Worm (Caenorhabditis elegans) whole organism, L4 larva: ENCODE results near the gene mrpl-36.

Experiments used
- F26F4.8 ChIP-seq: fragments of 200-800 bp; sonication (Bioruptor generic); conservative IDR thresholded peaks from 2 replicates; pipeline ENCODE4 v1.3.6; 2022; ENCODE audit warnings: missing genetic modification characterization, missing compliant biosample characterization
- F44E2.7 ChIP-seq: fragments of 200-800 bp; sonication (Bioruptor generic); IDR thresholded peaks from 2 replicates; pipeline ENCODE4 v2.1.2; 2022; ENCODE audit warnings: missing genetic modification characterization, missing compliant biosample characterization
- Y105C5A.15 ChIP-seq: fragments of 200-800 bp; sonication (Bioruptor generic); IDR thresholded peaks from 2 replicates; pipeline ENCODE4 v1.3.6; 2022; ENCODE audit warnings: missing genetic modification characterization, missing compliant biosample characterization
- Y5F2A.4 ChIP-seq: fragments of 200-800 bp; sonication (Bioruptor generic); optimal IDR thresholded peaks from 2 replicates; lab custom pipeline; 2018; ENCODE audit warnings: mild to moderate bottlenecking, missing genetic modification characterization, missing compliant biosample characterization
- aha-1 ChIP-seq: fragments of 150-350 bp; peaks from one replicate; lab custom pipeline; 2014; ENCODE audit warnings: missing biosample characterization, missing genetic modification characterization
- attf-4 ChIP-seq: sonication (generic microtip); optimal IDR thresholded peaks from 3 replicates; lab custom pipeline; 2017; ENCODE audit warnings: missing biosample characterization, missing genetic modification characterization
- ceh-28 ChIP-seq: fragments of 150-350 bp; optimal IDR thresholded peaks from 2 replicates; lab custom pipeline; 2014; ENCODE audit warnings: missing biosample characterization, missing genetic modification reagents, missing genetic modification characterization
- cey-2 ChIP-seq: sonication (generic microtip); optimal IDR thresholded peaks from 3 replicates; lab custom pipeline; 2017; ENCODE audit warnings: missing genetic modification characterization, mild to moderate bottlenecking, missing compliant biosample characterization, antibody characterized with exemption, borderline replicate concordance; ENCODE audit not compliant: insufficient read depth
- ctbp-1 ChIP-seq: fragments of 200-800 bp; sonication (Bioruptor generic); IDR thresholded peaks from 2 replicates; pipeline ENCODE4 v1.3.6; 2022; ENCODE audit warnings: missing genetic modification reagents, missing genetic modification characterization, missing compliant biosample characterization
- daf-12 ChIP-seq: fragments of 150-350 bp; optimal IDR thresholded peaks from 2 replicates; lab custom pipeline; 2014; ENCODE audit warnings: missing biosample characterization, missing genetic modification reagents, missing genetic modification characterization
- daf-16 ChIP-seq, 3 experiments: sonication (generic microtip); optimal IDR thresholded peaks; 2 replicates each; lab custom pipeline; 2016 to 2017; ENCODE audit warnings: missing genetic modification characterization in 3 of 3, missing genetic modification reagents in 3 of 3, mild to moderate bottlenecking in 2 of 3, missing compliant biosample characterization in 2 of 3, missing biosample characterization in 1 of 3, moderate library complexity in 1 of 3
- daf-8 ChIP-seq: fragments of 200-800 bp; sonication (Bioruptor generic); IDR thresholded peaks from 2 replicates; pipeline ENCODE4 v1.3.6; 2022; ENCODE audit warnings: missing genetic modification characterization, missing compliant biosample characterization
- dmd-8 ChIP-seq: fragments of 200-800 bp; sonication (Bioruptor generic); IDR thresholded peaks from 2 replicates; pipeline ENCODE4 v1.3.6; 2022; ENCODE audit warnings: missing genetic modification characterization, missing compliant biosample characterization
- dmd-9 ChIP-seq: fragments of 200-800 bp; sonication (Bioruptor generic); IDR thresholded peaks from 2 replicates; pipeline ENCODE4 v1.3.6; 2022; ENCODE audit warnings: missing genetic modification reagents, missing genetic modification characterization, missing compliant biosample characterization
- duxl-1 ChIP-seq: sonication (generic microtip); optimal IDR thresholded peaks from 2 replicates; lab custom pipeline; 2016; ENCODE audit warnings: mild to moderate bottlenecking, missing genetic modification characterization, moderate library complexity, missing compliant biosample characterization; ENCODE audit not compliant: poor library complexity
- egl-27 ChIP-seq: sonication (generic microtip); optimal IDR thresholded peaks from 3 replicates; lab custom pipeline; 2017; ENCODE audit warnings: missing biosample characterization, missing genetic modification reagents, missing genetic modification characterization
- gei-8 ChIP-seq: fragments of 200-800 bp; sonication (Bioruptor generic); optimal IDR thresholded peaks from 2 replicates; lab custom pipeline; 2018; ENCODE audit warnings: mild to moderate bottlenecking, missing genetic modification characterization, missing compliant biosample characterization
- hif-1 ChIP-seq, 2 experiments: sonication (generic microtip); optimal IDR thresholded peaks; 2 replicates each; lab custom pipeline; 2016 to 2017; ENCODE audit warnings: missing compliant biosample characterization in 2 of 2, missing genetic modification characterization in 2 of 2, missing genetic modification reagents in 2 of 2, missing genotype in 2 of 2, mild to moderate bottlenecking in 1 of 2
- hlh-11 ChIP-seq: fragments of 200-800 bp; sonication (Bioruptor generic); optimal IDR thresholded peaks from 2 replicates; lab custom pipeline; 2018; ENCODE audit warnings: mild to moderate bottlenecking, missing genetic modification characterization, missing compliant biosample characterization
- hlh-30 ChIP-seq: sonication (generic microtip); optimal IDR thresholded peaks from 2 replicates; lab custom pipeline; 2017; ENCODE audit warnings: antibody characterized with exemption, mild to moderate bottlenecking, missing genetic modification characterization, missing compliant biosample characterization; ENCODE audit not compliant: insufficient read depth
- jun-1 ChIP-seq: fragments of 150-350 bp; optimal IDR thresholded peaks from 2 replicates; lab custom pipeline; 2014; ENCODE audit warnings: missing biosample characterization, missing genetic modification reagents, missing genetic modification characterization
- lin-1 ChIP-seq: fragments of 200-800 bp; sonication (Bioruptor generic); IDR thresholded peaks from 2 replicates; pipeline ENCODE4 v1.3.6; 2022; ENCODE audit warnings: missing genetic modification reagents, missing genetic modification characterization, missing compliant biosample characterization
- lin-29 ChIP-seq: fragments of 200-800 bp; sonication (Bioruptor generic); IDR thresholded peaks from 2 replicates; pipeline ENCODE4 v1.3.6; 2022; ENCODE audit warnings: missing genetic modification reagents, missing genetic modification characterization, missing compliant biosample characterization
- lin-38 ChIP-seq: fragments of 200-800 bp; sonication (Bioruptor generic); IDR thresholded peaks from 2 replicates; pipeline ENCODE4 v1.3.6; 2022; ENCODE audit warnings: missing genetic modification reagents, missing genetic modification characterization, missing compliant biosample characterization
- lin-39 ChIP-seq: fragments of 150-350 bp; optimal IDR thresholded peaks from 2 replicates; lab custom pipeline; 2014; ENCODE audit warnings: missing biosample characterization, missing genetic modification reagents, missing genetic modification characterization
- lir-3 ChIP-seq: sonication (generic microtip); optimal IDR thresholded peaks from 2 replicates; lab custom pipeline; 2016; ENCODE audit warnings: mild to moderate bottlenecking, missing genetic modification characterization, missing compliant biosample characterization
- lsy-2 ChIP-seq, 2 experiments: fragments of 150-350 bp in 1 of 2; sonication (generic microtip) in 1 of 2; optimal IDR thresholded peaks; 2 replicates each; lab custom pipeline; 2014 to 2017; ENCODE audit warnings: missing biosample characterization in 2 of 2, missing genetic modification characterization in 2 of 2
- madf-5 ChIP-seq, 2 experiments: fragments of 200-800 bp; sonication (Bioruptor generic); IDR thresholded peaks; 2 replicates each; pipeline ENCODE4 v1.3.6; 2022; ENCODE audit warnings: missing compliant biosample characterization in 2 of 2, missing genetic modification characterization in 2 of 2
- mxl-2 ChIP-seq: fragments of 200-800 bp; sonication (Bioruptor generic); conservative IDR thresholded peaks from 2 replicates; pipeline ENCODE4 v1.3.6; 2022; ENCODE audit warnings: missing genetic modification reagents, missing genetic modification characterization, missing compliant biosample characterization
- nhr-11 ChIP-seq: fragments of 150-350 bp; optimal IDR thresholded peaks from 2 replicates; lab custom pipeline; 2014; ENCODE audit warnings: missing biosample characterization, missing genetic modification characterization
- nhr-111 ChIP-seq: fragments of 200-800 bp; sonication (Bioruptor generic); optimal IDR thresholded peaks from 2 replicates; lab custom pipeline; 2018; ENCODE audit warnings: mild to moderate bottlenecking, missing genetic modification characterization, missing compliant biosample characterization
- nhr-28 ChIP-seq: fragments of 150-350 bp; optimal IDR thresholded peaks from 2 replicates; lab custom pipeline; 2014; ENCODE audit warnings: missing biosample characterization, missing genetic modification characterization
- nhr-6 ChIP-seq: fragments of 150-350 bp; optimal IDR thresholded peaks from 2 replicates; lab custom pipeline; 2014; ENCODE audit warnings: missing biosample characterization, missing genetic modification characterization
- php-3 ChIP-seq: fragments of 200-800 bp; sonication (Bioruptor generic); IDR thresholded peaks from 2 replicates; pipeline ENCODE4 v1.3.6; 2022; ENCODE audit warnings: missing genetic modification reagents, missing genetic modification characterization, missing compliant biosample characterization
- saeg-2 ChIP-seq: fragments of 200-800 bp; sonication (Bioruptor generic); IDR thresholded peaks from 2 replicates; pipeline ENCODE4 v1.3.6; 2022; ENCODE audit warnings: missing genetic modification reagents, missing genetic modification characterization, missing compliant biosample characterization
- snpc-1.2 ChIP-seq: fragments of 200-800 bp; sonication (Bioruptor generic); IDR thresholded peaks from 2 replicates; pipeline ENCODE4 v1.3.6; 2022; ENCODE audit warnings: missing genetic modification reagents, missing genetic modification characterization, missing compliant biosample characterization
- spr-1 ChIP-seq: sonication (generic microtip); optimal IDR thresholded peaks from 2 replicates; lab custom pipeline; 2016; ENCODE audit warnings: mild to moderate bottlenecking, missing genetic modification characterization, missing compliant biosample characterization
- tra-1 ChIP-seq: fragments of 200-800 bp; sonication (Bioruptor generic); IDR thresholded peaks from 2 replicates; pipeline ENCODE4 v1.3.6; 2022; ENCODE audit warnings: missing genetic modification reagents, missing genetic modification characterization, missing compliant biosample characterization
- unc-130 ChIP-seq: sonication (generic microtip); optimal IDR thresholded peaks from 2 replicates; lab custom pipeline; 2016; ENCODE audit warnings: missing genetic modification reagents, missing genetic modification characterization, missing compliant biosample characterization
- unc-62 ChIP-seq, 3 experiments: fragments of 150-350 bp in 1 of 3; sonication (generic microtip); optimal IDR thresholded peaks in 2 of 3; peaks in 1 of 3; 1 replicate in 1 of 3; 2 replicates in 2 of 3; lab custom pipeline; 2014 to 2017; ENCODE audit warnings: missing biosample characterization in 3 of 3, missing genetic modification characterization in 3 of 3, missing genetic modification reagents in 3 of 3, missing genotype in 1 of 3
- zag-1 ChIP-seq: fragments of 150-350 bp; optimal IDR thresholded peaks from 2 replicates; lab custom pipeline; 2014; ENCODE audit warnings: missing biosample characterization, missing genetic modification characterization
- zfp-3 ChIP-seq: fragments of 200-800 bp; sonication (Bioruptor generic); conservative IDR thresholded peaks from 2 replicates; pipeline ENCODE4 v1.3.6; 2022; ENCODE audit warnings: missing genetic modification reagents, missing genetic modification characterization, missing compliant biosample characterization

Gene mrpl-36

ce11 chrIII:9846093-9846492 is 1.8 kb downstream of the mrpl-36 start, which contains the start of gene K11H3.2:
Gene K11H3.2 (plus strand): TSS chrIII:9846393.
- TF ChIP-seq duxl-1 (tag; lab: Kevin White, UChicago) (no peak), spr-1 (tag; lab: Kevin White, UChicago) (no peak), saeg-2 (no peak), ceh-28 (tag; lab: Kevin White, UChicago) (no peak), php-3 (no peak), hlh-11 (tag; lab: Kevin White, UChicago) (no peak), attf-4 (tag; lab: Kevin White, UChicago) (no peak), nhr-11 (tag; lab: Kevin White, UChicago) (no peak), hif-1 (tag; optimal IDR thresholded peaks at IDR 0.05; lab: Kevin White, UChicago) (no peak), nhr-28 (tag; lab: Kevin White, UChicago) (no peak), unc-130 (GFP tag; lab: Kevin White, UChicago) (no peak), dmd-8 (GFP tag; lab: Robert Waterston, UW) (no peak), aha-1 (no peak), gei-8 (GFP tag; lab: Kevin White, UChicago) (no peak), egl-27 (tag; lab: Kevin White, UChicago) (no peak), madf-5 (GFP tag; IDR thresholded peaks at IDR 0.05; lab: Robert Waterston, UW) (no peak), F26F4.8 (no peak), hlh-30 (tag; lab: Kevin White, UChicago) (no peak)

- TF ChIP-seq daf-16 (GFP tag; optimal IDR thresholded peaks at IDR 0.05; lab: Kevin White, UChicago) (no peak), daf-16 (tag; optimal IDR thresholded peaks at IDR 0.05; lab: Kevin White, UChicago) (peak; percentile 2), aha-1 (peak; percentile 68), snpc-1.2 (no peak), nhr-28 (tag; lab: Kevin White, UChicago) (peak; percentile 35), mxl-2 (no peak), jun-1 (tag; lab: Kevin White, UChicago) (no peak), zag-1 (tag; lab: Kevin White, UChicago) (no peak), daf-12 (tag; lab: Kevin White, UChicago) (no peak), Y5F2A.4 (GFP tag; lab: Kevin White, UChicago) (no peak), madf-5 (GFP tag; IDR thresholded peaks at IDR 0.05; lab: Robert Waterston, UW) (no peak), ctbp-1 (no peak)
Measured at ce11 chrIII:9843715-9844114, 4.2 kb downstream of the mrpl-36 start, which contains the start of gene K11H3.5. Gene K11H3.5 (plus strand): TSS chrIII:9843768.

- TF ChIP-seq lsy-2 (tag; optimal IDR thresholded peaks at IDR 0.05; lab: Kevin White, UChicago) = no peak
- TF ChIP-seq, all 104 proteins: peak for 0
Measured at ce11 chrIII:9834888-9835287, 13.0 kb downstream of the mrpl-36 start, which contains the start of gene K11H3.8. Gene K11H3.8 (plus strand): TSS chrIII:9835188.

- no peak for TF ChIP-seq dmd-9 (GFP tag; lab: Robert Waterston, UW)
- TF ChIP-seq unc-130 (GFP tag; lab: Kevin White, UChicago) = peak; percentile 2
- peak; percentile 42 for TF ChIP-seq lin-38 (GFP tag; lab: Robert Waterston, UW)
- no peak for TF ChIP-seq daf-8
Measured at ce11 chrIII:9832569-9832968, 15.3 kb downstream of the mrpl-36 start.

- TF ChIP-seq tra-1 (GFP tag; lab: Robert Waterston, UW) (no peak), zfp-3 (GFP tag; lab: Robert Waterston, UW) (no peak), Y105C5A.15 (GFP tag; lab: Robert Waterston, UW) (no peak), lin-29 (GFP tag; lab: Robert Waterston, UW) (no peak), egl-27 (tag; lab: Kevin White, UChicago) (no peak), duxl-1 (tag; lab: Kevin White, UChicago) (no peak), nhr-6 (peak; percentile 48), lir-3 (tag; lab: Kevin White, UChicago) (no peak), lin-39 (no peak), lin-1 (no peak), cey-2 (tag; lab: Kevin White, UChicago) (no peak), F44E2.7 (no peak), unc-62 (GFP tag; optimal IDR thresholded peaks at IDR 0.05 in 1 of 2; lab: Kevin White, UChicago) (no peak), unc-62 (tag; optimal IDR thresholded peaks at IDR 0.05; lab: Kevin White, UChicago) (no peak), daf-8 (no peak), php-3 (no peak), nhr-111 (GFP tag; lab: Kevin White, UChicago) (no peak), snpc-1.2 (no peak)
Measured at ce11 chrIII:9830502-9830901, 17.4 kb downstream of the mrpl-36 start, which contains the start of gene ZK632.12. Gene ZK632.12 (plus strand): TSS chrIII:9830802.
